Worm (Caenorhabditis elegans) whole organism, young adult: Measurements from ENCODE around the gene srz-94.

Experiments used
- B0035.1 ChIP-seq: sonication (generic microtip); optimal IDR thresholded peaks from 2 replicates; lab custom pipeline; 2016; ENCODE audit warnings: missing genetic modification characterization, mild to moderate bottlenecking, missing compliant biosample characterization, missing genotype, missing genetic modification reagents
- D2030.7 ChIP-seq: fragments of 200-800 bp; sonication (Bioruptor generic); IDR thresholded peaks from 2 replicates; pipeline ENCODE4 v1.3.6; 2022; ENCODE audit warnings: missing genetic modification reagents, missing genetic modification characterization, missing compliant biosample characterization
- F10E7.11 ChIP-seq: sonication (generic microtip); optimal IDR thresholded peaks from 2 replicates; lab custom pipeline; 2017; ENCODE audit warnings: mild to moderate bottlenecking, missing genetic modification characterization, moderate library complexity, missing compliant biosample characterization
- F33H1.4 ChIP-seq: fragments of 200-800 bp; sonication (Bioruptor generic); IDR thresholded peaks from 2 replicates; pipeline ENCODE4 v1.3.6; 2022; ENCODE audit warnings: missing genetic modification reagents, missing genetic modification characterization, missing compliant biosample characterization
- F37B4.10 ChIP-seq: fragments of 200-800 bp; sonication (Bioruptor generic); IDR thresholded peaks from 2 replicates; pipeline ENCODE4 v1.3.6; 2022; ENCODE audit warnings: missing genetic modification characterization, missing compliant biosample characterization
- F55B11.4 ChIP-seq: sonication (generic microtip); optimal IDR thresholded peaks from 2 replicates; lab custom pipeline; 2016; ENCODE audit warnings: missing compliant biosample characterization, missing genetic modification characterization, borderline replicate concordance; ENCODE audit not compliant: insufficient read depth
- F57C9.4 ChIP-seq: sonication (generic microtip); optimal IDR thresholded peaks from 2 replicates; lab custom pipeline; 2017; ENCODE audit warnings: mild to moderate bottlenecking, missing genetic modification characterization, missing compliant biosample characterization
- Y56A3A.18 ChIP-seq: fragments of 200-800 bp; sonication (Bioruptor generic); IDR thresholded peaks from 2 replicates; pipeline ENCODE4 v1.3.6; 2022; ENCODE audit warnings: missing genetic modification reagents, missing genetic modification characterization, missing compliant biosample characterization
- akir-1 ChIP-seq: fragments of 200-800 bp; sonication (Bioruptor generic); optimal IDR thresholded peaks from 2 replicates; lab custom pipeline; 2018; ENCODE audit warnings: mild to moderate bottlenecking, missing genetic modification characterization, moderate library complexity, missing compliant biosample characterization
- ccch-3 ChIP-seq: fragments of 200-800 bp; sonication (Bioruptor generic); optimal IDR thresholded peaks from 2 replicates; lab custom pipeline; 2018; ENCODE audit warnings: mild to moderate bottlenecking, missing genetic modification characterization, missing compliant biosample characterization
- cebp-2 ChIP-seq: fragments of 200-800 bp; sonication (Bioruptor generic); IDR thresholded peaks from 2 replicates; pipeline ENCODE4 v1.3.6; 2022; ENCODE audit warnings: missing genetic modification characterization, missing compliant biosample characterization
- ceh-100 ChIP-seq: fragments of 200-800 bp; sonication (Bioruptor generic); IDR thresholded peaks from 2 replicates; pipeline ENCODE4 v1.3.6; 2022; ENCODE audit warnings: missing genetic modification reagents, missing genetic modification characterization, missing compliant biosample characterization
- ceh-91 ChIP-seq: fragments of 200-800 bp; sonication (Bioruptor generic); IDR thresholded peaks from 2 replicates; pipeline ENCODE4 v1.3.6; 2022; ENCODE audit warnings: missing genetic modification reagents, missing genetic modification characterization, missing compliant biosample characterization
- egl-18 ChIP-seq: fragments of 200-800 bp; sonication (Bioruptor generic); IDR thresholded peaks from 2 replicates; pipeline ENCODE4 v1.3.6; 2022; ENCODE audit warnings: missing genetic modification reagents, missing genetic modification characterization, missing compliant biosample characterization
- fkh-3 ChIP-seq: sonication (generic microtip); optimal IDR thresholded peaks from 2 replicates; lab custom pipeline; 2016; ENCODE audit warnings: mild to moderate bottlenecking, missing genetic modification characterization, missing compliant biosample characterization
- gei-17 ChIP-seq: fragments of 200-800 bp; sonication (Bioruptor generic); optimal IDR thresholded peaks from 2 replicates; lab custom pipeline; 2018; ENCODE audit warnings: mild to moderate bottlenecking, missing genetic modification characterization, missing compliant biosample characterization
- him-1 ChIP-seq: sonication (generic microtip); optimal IDR thresholded peaks from 2 replicates; lab custom pipeline; 2016; ENCODE audit warnings: missing genotype, missing genetic modification reagents, missing genetic modification characterization, missing compliant biosample characterization
- hmg-1.2 ChIP-seq: fragments of 200-800 bp; sonication (Bioruptor generic); IDR thresholded peaks from 2 replicates; pipeline ENCODE4 v1.3.6; 2022; ENCODE audit warnings: missing genetic modification reagents, missing genetic modification characterization, missing compliant biosample characterization
- lag-1 ChIP-seq: fragments of 200-800 bp; sonication (Bioruptor generic); IDR thresholded peaks from 2 replicates; pipeline ENCODE4 v1.3.6; 2022; ENCODE audit warnings: missing genetic modification reagents, missing genetic modification characterization, missing compliant biosample characterization
- lsl-1 ChIP-seq: fragments of 200-800 bp; sonication (Bioruptor generic); optimal IDR thresholded peaks from 2 replicates; lab custom pipeline; 2018; ENCODE audit warnings: mild to moderate bottlenecking, missing genetic modification characterization, moderate library complexity, missing compliant biosample characterization
- madf-3 ChIP-seq: fragments of 200-800 bp; sonication (Bioruptor generic); IDR thresholded peaks from 2 replicates; pipeline ENCODE4 v1.3.6; 2022; ENCODE audit warnings: missing genetic modification reagents, missing genetic modification characterization, missing compliant biosample characterization
- madf-6 ChIP-seq: fragments of 200-800 bp; sonication (Bioruptor generic); IDR thresholded peaks from 2 replicates; pipeline ENCODE4 v1.3.6; 2022; ENCODE audit warnings: missing genetic modification reagents, missing genetic modification characterization, missing compliant biosample characterization
- madf-8 ChIP-seq: fragments of 200-800 bp; sonication (Bioruptor generic); conservative IDR thresholded peaks from 2 replicates; pipeline ENCODE4 v1.3.6; 2022; ENCODE audit warnings: missing genetic modification reagents, missing genetic modification characterization, missing compliant biosample characterization
- mcd-1 ChIP-seq: fragments of 200-800 bp; sonication (Bioruptor generic); IDR thresholded peaks from 2 replicates; pipeline ENCODE4 v1.3.6; 2022; ENCODE audit warnings: missing genetic modification reagents, missing genetic modification characterization, missing compliant biosample characterization
- mel-28 ChIP-seq: sonication (generic microtip); optimal IDR thresholded peaks from 2 replicates; lab custom pipeline; 2016; ENCODE audit warnings: borderline replicate concordance, mild to moderate bottlenecking, missing genetic modification characterization, missing compliant biosample characterization
- nfya-2 ChIP-seq: fragments of 200-800 bp; sonication (Bioruptor generic); IDR thresholded peaks from 2 replicates; pipeline ENCODE4 v1.3.6; 2022; ENCODE audit warnings: missing genetic modification reagents, missing genetic modification characterization, missing compliant biosample characterization
- rcor-1 ChIP-seq: fragments of 200-800 bp; sonication (Bioruptor generic); IDR thresholded peaks from 2 replicates; pipeline ENCODE4 v1.3.6; 2022; ENCODE audit warnings: missing genetic modification reagents, missing genetic modification characterization, missing compliant biosample characterization
- repo-1 ChIP-seq: sonication (generic microtip); optimal IDR thresholded peaks from 2 replicates; lab custom pipeline; 2017; ENCODE audit warnings: mild to moderate bottlenecking, missing genetic modification characterization, missing compliant biosample characterization
- rpc-1 ChIP-seq, 2 experiments: fragments of 150-350 bp in 1 of 2; sonication (generic microtip) in 1 of 2; optimal IDR thresholded peaks; 2 replicates each; lab custom pipeline; 2014 to 2018; ENCODE audit warnings: missing biosample characterization in 1 of 2, missing genetic modification characterization in 1 of 2, missing genetic modification reagents in 1 of 2, missing genotype in 1 of 2
- sea-2 ChIP-seq: fragments of 200-800 bp; sonication (Bioruptor generic); IDR thresholded peaks from 2 replicates; pipeline ENCODE4 v1.3.6; 2022; ENCODE audit warnings: missing genetic modification characterization, missing compliant biosample characterization
- snpc-1.3 ChIP-seq: sonication (generic microtip); optimal IDR thresholded peaks from 2 replicates; lab custom pipeline; 2017; ENCODE audit warnings: missing genetic modification characterization, mild to moderate bottlenecking, missing compliant biosample characterization, antibody characterized with exemption, moderate library complexity, missing genotype, missing genetic modification reagents; ENCODE audit not compliant: insufficient read depth
- somi-1 ChIP-seq: fragments of 200-800 bp; sonication (Bioruptor generic); optimal IDR thresholded peaks from 2 replicates; lab custom pipeline; 2018; ENCODE audit warnings: mild to moderate bottlenecking, missing genetic modification characterization, missing compliant biosample characterization
- unc-62 ChIP-seq: fragments of 150-350 bp; optimal IDR thresholded peaks from 2 replicates; lab custom pipeline; 2014; ENCODE audit warnings: missing biosample characterization, missing genetic modification reagents, missing genetic modification characterization
- xnd-1 ChIP-seq: sonication (generic microtip); optimal IDR thresholded peaks from 2 replicates; lab custom pipeline; 2016; ENCODE audit warnings: missing genotype, missing genetic modification reagents, missing genetic modification characterization, missing compliant biosample characterization
- zfh-2 ChIP-seq: fragments of 200-800 bp; sonication (Bioruptor generic); conservative IDR thresholded peaks from 2 replicates; pipeline ENCODE4 v1.3.6; 2022; ENCODE audit warnings: missing genetic modification reagents, missing genetic modification characterization, missing compliant biosample characterization
- ztf-18 ChIP-seq: sonication (generic microtip); optimal IDR thresholded peaks from 2 replicates; lab custom pipeline; 2016; ENCODE audit warnings: missing genotype, mild to moderate bottlenecking, missing genetic modification characterization, missing compliant biosample characterization
- ztf-26 ChIP-seq: sonication (generic microtip); optimal IDR thresholded peaks from 2 replicates; lab custom pipeline; 2017; ENCODE audit warnings: missing genetic modification characterization, missing compliant biosample characterization
- ztf-28 ChIP-seq: fragments of 200-800 bp; sonication (Bioruptor generic); IDR thresholded peaks from 2 replicates; pipeline ENCODE4 v1.3.6; 2022; ENCODE audit warnings: missing genetic modification reagents, missing genetic modification characterization, missing compliant biosample characterization
- ztf-3 ChIP-seq: fragments of 200-800 bp; sonication (Bioruptor generic); optimal IDR thresholded peaks from 2 replicates; lab custom pipeline; 2018; ENCODE audit warnings: mild to moderate bottlenecking, missing genetic modification characterization, missing compliant biosample characterization

Gene srz-94

ce11 chrV:17008302-17008701 lies 27.4 kb downstream of the srz-94 start, which contains the start of gene sri-69:
TSS of gene sri-69 (minus strand) at chrV:17008402.
- TF ChIP-seq ceh-100 (GFP tag; lab: Robert Waterston, UW), result no peak
- TF ChIP-seq repo-1, result no peak
- TF ChIP-seq mcd-1 (GFP tag; lab: Robert Waterston, UW), result no peak
- TF ChIP-seq fkh-3 (tag; lab: Kevin White, UChicago), result no peak
- TF ChIP-seq mel-28 (tag; lab: Kevin White, UChicago), result no peak
- TF ChIP-seq madf-6 (GFP tag; lab: Robert Waterston, UW), result no peak

ce11 chrV:17005189-17005588 lies 30.6 kb downstream of the srz-94 start, which contains the start of gene srh-131:
TSS of gene srh-131 (plus strand) at chrV:17005489.
- no peak for TF ChIP-seq cebp-2 (GFP tag; lab: Robert Waterston, UW)
- TF ChIP-seq ztf-26 (tag; lab: Kevin White, UChicago), result no peak
- TF ChIP-seq ztf-3 (GFP tag; lab: Kevin White, UChicago), result no peak
- TF ChIP-seq ztf-28 (GFP tag; lab: Robert Waterston, UW), result no peak
- no peak for TF ChIP-seq F37B4.10 (GFP tag; lab: Robert Waterston, UW)
- TF ChIP-seq rcor-1 (GFP tag; lab: Robert Waterston, UW), result no peak
- TF ChIP-seq D2030.7, result no peak
- no peak for TF ChIP-seq repo-1
- no peak for TF ChIP-seq nfya-2 (GFP tag; lab: Robert Waterston, UW)
- TF ChIP-seq madf-8 (GFP tag; lab: Robert Waterston, UW), result no peak
- TF ChIP-seq ceh-91 (GFP tag; lab: Robert Waterston, UW), result no peak
- TF ChIP-seq B0035.1 (tag; lab: Kevin White, UChicago), result no peak
- TF ChIP-seq F33H1.4 (GFP tag; lab: Robert Waterston, UW), result no peak
- TF ChIP-seq lag-1 (GFP tag; lab: Robert Waterston, UW), result no peak
- no peak for TF ChIP-seq snpc-1.3
- no peak for TF ChIP-seq F55B11.4 (tag; lab: Kevin White, UChicago)
- TF ChIP-seq, all 124 proteins: peak for 0

ce11 chrV:17001167-17001566 lies 34.6 kb downstream of the srz-94 start, which contains the start of gene sri-9:
TSS of gene sri-9 (plus strand) at chrV:17001467.
- no peak for TF ChIP-seq xnd-1
- TF ChIP-seq hmg-1.2, result no peak
- TF ChIP-seq gei-17, result no peak
- TF ChIP-seq egl-18 (GFP tag; lab: Robert Waterston, UW), result no peak
- TF ChIP-seq zfh-2 (GFP tag; lab: Robert Waterston, UW), result no peak
- no peak for TF ChIP-seq F57C9.4 (tag; lab: Kevin White, UChicago)
- TF ChIP-seq rpc-1 (optimal IDR thresholded peaks at IDR 0.05; lab: Kevin White, UChicago), result no peak
- TF ChIP-seq rpc-1 (tag; optimal IDR thresholded peaks at IDR 0.05; lab: Kevin White, UChicago), result no peak
- no peak for TF ChIP-seq ccch-3 (GFP tag; lab: Kevin White, UChicago)
- no peak for TF ChIP-seq unc-62 (GFP tag; lab: Kevin White, UChicago)
- no peak for TF ChIP-seq madf-3 (GFP tag; lab: Robert Waterston, UW)
- no peak for TF ChIP-seq ztf-18 (tag; lab: Kevin White, UChicago)
- TF ChIP-seq akir-1 (GFP tag; lab: Kevin White, UChicago), result no peak

ce11 chrV:17000635-17001034 lies 35.1 kb downstream of the srz-94 start:
- TF ChIP-seq F10E7.11 (tag; lab: Kevin White, UChicago), result no peak
- TF ChIP-seq sea-2 (GFP tag; lab: Robert Waterston, UW), result no peak
- no peak for TF ChIP-seq somi-1
- TF ChIP-seq him-1 (tag; lab: Kevin White, UChicago), result no peak
- no peak for TF ChIP-seq mel-28 (tag; lab: Kevin White, UChicago)
- no peak for TF ChIP-seq lsl-1 (GFP tag; lab: Kevin White, UChicago)
- TF ChIP-seq fkh-3 (tag; lab: Kevin White, UChicago), result no peak
- TF ChIP-seq Y56A3A.18, result no peak
- no peak for TF ChIP-seq hmg-1.2
